Fruit fly (Drosophila melanogaster) whole organism, prepupa: ENCODE measurements around the gene CG3592.

ENCODE experiments used
- Blimp-1 ChIP-seq: fragments of 200-800 bp; sonication (Bioruptor generic); optimal IDR thresholded peaks from 3 replicates; lab custom pipeline; 2017; ENCODE audit warnings: missing biosample characterization, missing genetic modification characterization, mild to moderate bottlenecking, moderate library complexity, missing genetic modification reagents
- CG10669 ChIP-seq: fragments of 200-800 bp; sonication (Bioruptor generic); optimal IDR thresholded peaks from 3 replicates; lab custom pipeline; 2018; ENCODE audit warnings: missing biosample characterization, mild to moderate bottlenecking, missing genetic modification characterization, moderate library complexity
- CG11762 ChIP-seq: fragments of 200-800 bp; sonication (Bioruptor generic); optimal IDR thresholded peaks from 3 replicates; lab custom pipeline; 2016; ENCODE audit warnings: missing biosample characterization, missing genetic modification characterization; ENCODE audit not compliant: insufficient read depth
- CG11902 ChIP-seq: fragments of 200-800 bp; sonication (Bioruptor generic); optimal IDR thresholded peaks from 3 replicates; lab custom pipeline; 2016; ENCODE audit warnings: missing biosample characterization, missing genetic modification characterization
- CG1621 ChIP-seq: fragments of 200-800 bp; sonication (Bioruptor generic); optimal IDR thresholded peaks from 3 replicates; lab custom pipeline; 2018; ENCODE audit warnings: missing biosample characterization, mild to moderate bottlenecking, missing genetic modification characterization
- CG16779 ChIP-seq: fragments of 200-800 bp; sonication (Bioruptor generic); optimal IDR thresholded peaks from 3 replicates; lab custom pipeline; 2017; ENCODE audit warnings: missing biosample characterization, mild to moderate bottlenecking, missing genetic modification characterization
- CG3032 ChIP-seq: fragments of 200-800 bp; optimal IDR thresholded peaks from 2 replicates; lab custom pipeline; 2019; ENCODE audit warnings: missing biosample characterization, mild to moderate bottlenecking, missing genetic modification characterization, moderate library complexity
- CG31627 ChIP-seq: fragments of 200-800 bp; sonication (Bioruptor generic); optimal IDR thresholded peaks from 3 replicates; lab custom pipeline; 2016; ENCODE audit warnings: missing biosample characterization, missing genetic modification characterization
- CG32006 ChIP-seq: fragments of 200-800 bp; sonication (Bioruptor generic); optimal IDR thresholded peaks from 3 replicates; lab custom pipeline; 2017; ENCODE audit warnings: missing biosample characterization, mild to moderate bottlenecking, missing genetic modification characterization
- CG34406 ChIP-seq: fragments of 200-800 bp; sonication (Bioruptor generic); optimal IDR thresholded peaks from 3 replicates; lab custom pipeline; 2016; ENCODE audit warnings: missing biosample characterization, missing genetic modification characterization
- CG3919 ChIP-seq: fragments of 200-800 bp; sonication (Bioruptor generic); optimal IDR thresholded peaks from 3 replicates; lab custom pipeline; 2016; ENCODE audit warnings: missing biosample characterization, missing genetic modification characterization
- CG6163 ChIP-seq: fragments of 200-800 bp; sonication (Bioruptor generic); IDR thresholded peaks from 3 replicates; pipeline ENCODE4 v1.3.6; 2022; ENCODE audit warnings: missing biosample characterization, missing genetic modification characterization
- CG6276 ChIP-seq: fragments of 200-800 bp; sonication (Bioruptor generic); optimal IDR thresholded peaks from 2 replicates; lab custom pipeline; 2017; ENCODE audit warnings: missing biosample characterization, mild to moderate bottlenecking, missing genetic modification characterization
- CG6792 ChIP-seq: fragments of 200-800 bp; sonication (Bioruptor generic); optimal IDR thresholded peaks from 3 replicates; lab custom pipeline; 2016; ENCODE audit warnings: missing biosample characterization, missing genetic modification characterization
- CG6808 ChIP-seq: fragments of 200-800 bp; sonication (Bioruptor generic); optimal IDR thresholded peaks from 3 replicates; lab custom pipeline; 2017; ENCODE audit warnings: missing biosample characterization, missing genetic modification characterization, mild to moderate bottlenecking, moderate library complexity, missing genetic modification reagents
- CG7368 ChIP-seq: fragments of 200-800 bp; sonication (Bioruptor generic); optimal IDR thresholded peaks from 3 replicates; lab custom pipeline; 2016; ENCODE audit warnings: missing biosample characterization, missing genetic modification characterization
- CG8319 ChIP-seq: fragments of 200-800 bp; sonication (Bioruptor generic); optimal IDR thresholded peaks from 3 replicates; lab custom pipeline; 2016; ENCODE audit warnings: missing biosample characterization, missing genetic modification characterization
- CG8632 ChIP-seq: fragments of 200-800 bp; sonication (Bioruptor generic); optimal IDR thresholded peaks from 3 replicates; lab custom pipeline; 2016; ENCODE audit warnings: missing biosample characterization, missing genetic modification characterization
- Eip75B ChIP-seq: fragments of 200-800 bp; sonication (Bioruptor generic); optimal IDR thresholded peaks from 3 replicates; lab custom pipeline; 2016; ENCODE audit warnings: missing biosample characterization, missing genetic modification characterization
- Eip78C ChIP-seq: fragments of 200-800 bp; sonication (Bioruptor generic); peaks from one replicate; lab custom pipeline; 2016; ENCODE audit warnings: missing biosample characterization, missing genetic modification characterization
- Eip93F ChIP-seq: fragments of 200-800 bp; sonication (Bioruptor generic); optimal IDR thresholded peaks from 2 replicates; lab custom pipeline; 2016; ENCODE audit warnings: missing biosample characterization, mild to moderate bottlenecking, missing genetic modification characterization
- Ets21C ChIP-seq: fragments of 200-800 bp; sonication (Bioruptor generic); optimal IDR thresholded peaks from 3 replicates; lab custom pipeline; 2016; ENCODE audit warnings: missing biosample characterization, missing genetic modification characterization
- Ets96B ChIP-seq: fragments of 200-800 bp; optimal IDR thresholded peaks from 2 replicates; lab custom pipeline; 2019; ENCODE audit warnings: missing biosample characterization, mild to moderate bottlenecking, missing genetic modification characterization, moderate library complexity
- Gug ChIP-seq: fragments of 200-800 bp; sonication (Bioruptor generic); IDR thresholded peaks from 2 replicates; pipeline ENCODE4 v1.3.6; 2022; ENCODE audit warnings: missing biosample characterization, missing genetic modification characterization
- Hr38 ChIP-seq: sonication (Bioruptor generic); optimal IDR thresholded peaks from 2 replicates; lab custom pipeline; 2016; ENCODE audit warnings: missing biosample characterization, missing genetic modification characterization
- Hr39 ChIP-seq: fragments of 200-800 bp; sonication (Bioruptor generic); optimal IDR thresholded peaks from 2 replicates; lab custom pipeline; 2016; ENCODE audit warnings: missing biosample characterization, missing genetic modification characterization
- Hr4 ChIP-seq: fragments of 200-800 bp; sonication (Bioruptor generic); optimal IDR thresholded peaks from 3 replicates; lab custom pipeline; 2016; ENCODE audit warnings: missing biosample characterization, missing genetic modification characterization
- Lpt ChIP-seq: fragments of 200-800 bp; sonication (Bioruptor generic); optimal IDR thresholded peaks from 3 replicates; lab custom pipeline; 2016; ENCODE audit warnings: missing biosample characterization, missing genetic modification characterization
- Met ChIP-seq: fragments of 200-800 bp; sonication (Bioruptor generic); optimal IDR thresholded peaks from 3 replicates; lab custom pipeline; 2016; ENCODE audit warnings: missing biosample characterization, missing genetic modification characterization
- OdsH ChIP-seq: fragments of 200-800 bp; sonication (Bioruptor generic); optimal IDR thresholded peaks from 3 replicates; lab custom pipeline; 2016; ENCODE audit warnings: missing biosample characterization, missing genetic modification characterization
- Sox102F ChIP-seq: fragments of 200-800 bp; sonication (Bioruptor generic); optimal IDR thresholded peaks from 2 replicates; lab custom pipeline; 2016; ENCODE audit warnings: missing biosample characterization, mild to moderate bottlenecking, missing genetic modification characterization
- Sox14 ChIP-seq: fragments of 200-800 bp; sonication (Bioruptor generic); optimal IDR thresholded peaks from 3 replicates; lab custom pipeline; 2016; ENCODE audit warnings: missing biosample characterization, missing genetic modification characterization
- Sox15 ChIP-seq: fragments of 200-800 bp; sonication (Bioruptor generic); optimal IDR thresholded peaks from 3 replicates; lab custom pipeline; 2016; ENCODE audit warnings: missing biosample characterization, missing genetic modification characterization
- achi ChIP-seq: fragments of 200-800 bp; sonication (Bioruptor generic); optimal IDR thresholded peaks from 3 replicates; lab custom pipeline; 2016; ENCODE audit warnings: missing biosample characterization, missing genetic modification characterization
- acj6 ChIP-seq: fragments of 200-800 bp; sonication (Bioruptor generic); optimal IDR thresholded peaks from 3 replicates; lab custom pipeline; 2016; ENCODE audit warnings: missing biosample characterization, missing genetic modification characterization
- cyc ChIP-seq: fragments of 200-800 bp; sonication (Bioruptor generic); optimal IDR thresholded peaks from 3 replicates; lab custom pipeline; 2016; ENCODE audit warnings: missing biosample characterization, missing genetic modification characterization
- dac ChIP-seq: fragments of 200-800 bp; sonication (Bioruptor generic); optimal IDR thresholded peaks from 2 replicates; lab custom pipeline; 2017; ENCODE audit warnings: missing biosample characterization, mild to moderate bottlenecking, missing genetic modification characterization
- dsx ChIP-seq: fragments of 200-800 bp; optimal IDR thresholded peaks from 3 replicates; lab custom pipeline; 2019; ENCODE audit warnings: missing biosample characterization, mild to moderate bottlenecking, missing genetic modification characterization, moderate library complexity; ENCODE audit not compliant: poor library complexity, severe bottlenecking
- eg ChIP-seq: fragments of 200-800 bp; sonication (Bioruptor generic); IDR thresholded peaks from 3 replicates; pipeline ENCODE4 v1.3.6; 2022; ENCODE audit warnings: missing biosample characterization, missing genetic modification characterization
- esn ChIP-seq: fragments of 200-800 bp; sonication (Bioruptor generic); optimal IDR thresholded peaks from 2 replicates; lab custom pipeline; 2016; ENCODE audit warnings: missing biosample characterization, mild to moderate bottlenecking, missing genetic modification characterization, moderate library complexity
- fd59A ChIP-seq: fragments of 200-800 bp; sonication (Bioruptor generic); optimal IDR thresholded peaks from 2 replicates; lab custom pipeline; 2017; ENCODE audit warnings: missing biosample characterization, mild to moderate bottlenecking, missing genetic modification characterization, missing genetic modification reagents
- fd85E ChIP-seq: fragments of 200-800 bp; sonication (Bioruptor generic); optimal IDR thresholded peaks from 3 replicates; lab custom pipeline; 2016; ENCODE audit warnings: missing biosample characterization, missing genetic modification characterization
- fkh ChIP-seq: fragments of 200-800 bp; sonication (Bioruptor generic); optimal IDR thresholded peaks from 3 replicates; lab custom pipeline; 2017; ENCODE audit warnings: missing biosample characterization, mild to moderate bottlenecking, missing genetic modification characterization, moderate library complexity
- net ChIP-seq: fragments of 200-800 bp; sonication (Bioruptor generic); optimal IDR thresholded peaks from 3 replicates; lab custom pipeline; 2016; ENCODE audit warnings: missing biosample characterization, missing genetic modification characterization
- pdm3 ChIP-seq: fragments of 200-800 bp; sonication (Bioruptor generic); optimal IDR thresholded peaks from 3 replicates; lab custom pipeline; 2016; ENCODE audit warnings: missing biosample characterization, missing genetic modification characterization
- salr ChIP-seq, 2 experiments: fragments of 200-800 bp; sonication (Bioruptor generic); optimal IDR thresholded peaks; 3 replicates each; lab custom pipeline; 2016 to 2018; ENCODE audit warnings: missing biosample characterization in 2 of 2, missing genetic modification characterization in 2 of 2, mild to moderate bottlenecking in 1 of 2
- spab ChIP-seq: fragments of 200-800 bp; sonication (Bioruptor generic); optimal IDR thresholded peaks from 2 replicates; lab custom pipeline; 2017; ENCODE audit warnings: missing biosample characterization, mild to moderate bottlenecking, missing genetic modification characterization, missing genetic modification reagents
- ss ChIP-seq, 2 experiments: fragments of 200-800 bp; sonication (Bioruptor generic); optimal IDR thresholded peaks; 2 replicates in 1 of 2; 3 replicates in 1 of 2; lab custom pipeline; 2017 to 2018; ENCODE audit warnings: mild to moderate bottlenecking in 2 of 2, missing biosample characterization in 2 of 2, missing genetic modification characterization in 2 of 2, moderate library complexity in 1 of 2
- svp ChIP-seq: fragments of 200-800 bp; sonication (Bioruptor generic); peaks from one replicate; lab custom pipeline; 2016; ENCODE audit warnings: missing biosample characterization, missing genetic modification characterization
- topi ChIP-seq: fragments of 200-800 bp; sonication (Bioruptor generic); optimal IDR thresholded peaks from 3 replicates; lab custom pipeline; 2016; ENCODE audit warnings: missing biosample characterization, missing genetic modification characterization
- vri ChIP-seq: fragments of 200-800 bp; sonication (Bioruptor generic); optimal IDR thresholded peaks from 3 replicates; lab custom pipeline; 2016; ENCODE audit warnings: missing biosample characterization, mild to moderate bottlenecking, missing genetic modification characterization

The CG3592 gene

dm6 chrX:2947545-2948072 is 12.7 kb downstream of the CG3592 start, which contains the start of gene CG3603:
Gene CG3603, plus strand, starts transcription at chrX:2948034.
- peak; percentile 83 for TF ChIP-seq net (GFP tag; lab: Kevin White, UChicago)
- peak; percentile 13 for TF ChIP-seq dsx (GFP tag; lab: Kevin White, UChicago)
- peak; percentile 71 for TF ChIP-seq Met (GFP tag; lab: Kevin White, UChicago)
- TF ChIP-seq ss (GFP tag; optimal IDR thresholded peaks at IDR 0.05; lab: Kevin White, UChicago) = peak; percentile 76 to 85
- TF ChIP-seq eg (GFP tag; lab: Robert Waterston, UW) = peak; percentile 79; the same call in 2 of the 3 replicates
- TF ChIP-seq achi (GFP tag; lab: Kevin White, UChicago) = peak; percentile 52
- peak; percentile 70 for TF ChIP-seq CG11762 (GFP tag; lab: Kevin White, UChicago)
- peak; percentile 20 for TF ChIP-seq CG31627 (GFP tag; lab: Kevin White, UChicago)
- peak; percentile 51 to 62 for TF ChIP-seq salr (GFP tag; optimal IDR thresholded peaks at IDR 0.05; lab: Kevin White, UChicago)
- peak; percentile 77 for TF ChIP-seq spab (GFP tag; lab: Kevin White, UChicago)
- TF ChIP-seq esn = peak; percentile 48
- peak; percentile 57 for TF ChIP-seq CG1621 (tag; lab: Kevin White, UChicago)
- TF ChIP-seq OdsH (GFP tag; lab: Kevin White, UChicago) = peak; percentile 45
- TF ChIP-seq Blimp-1 (GFP tag; lab: Kevin White, UChicago) = peak; percentile 57
- peak; percentile 75 for TF ChIP-seq CG10669 (GFP tag; lab: Kevin White, UChicago)
- peak; percentile 55 for TF ChIP-seq Ets96B
- TF ChIP-seq CG6808 (GFP tag; lab: Kevin White, UChicago) = peak; percentile 81
- peak; percentile 63 for TF ChIP-seq Lpt (GFP tag; lab: Kevin White, UChicago)
- peak; percentile 85 for TF ChIP-seq CG16779 (tag; lab: Kevin White, UChicago)
- no peak for TF ChIP-seq CG11902 (GFP tag; lab: Kevin White, UChicago)
- peak; percentile 60 for TF ChIP-seq topi (GFP tag; lab: Kevin White, UChicago)
- TF ChIP-seq CG8319 (GFP tag; lab: Kevin White, UChicago) = peak; percentile 72
- TF ChIP-seq CG34406 (GFP tag; lab: Kevin White, UChicago) = peak; percentile 63
- TF ChIP-seq CG7368 (GFP tag; lab: Kevin White, UChicago) = peak; percentile 71
- TF ChIP-seq CG3919 (GFP tag; lab: Kevin White, UChicago) = peak; percentile 68
- TF ChIP-seq Eip93F (GFP tag; lab: Kevin White, UChicago) = peak; percentile 72
- TF ChIP-seq Sox15 (GFP tag; lab: Kevin White, UChicago) = no peak
- TF ChIP-seq CG6792 (GFP tag; lab: Kevin White, UChicago) = no peak
- TF ChIP-seq Hr39 = peak; percentile 17
- peak; percentile 57 for TF ChIP-seq CG32006
- TF ChIP-seq vri (GFP tag; lab: Kevin White, UChicago) = peak; percentile 44
- TF ChIP-seq dac (GFP tag; lab: Kevin White, UChicago) = peak; percentile 48
- peak; percentile 85 for TF ChIP-seq Eip78C (GFP tag; lab: Kevin White, UChicago)
- TF ChIP-seq Sox14 (GFP tag; lab: Kevin White, UChicago) = peak; percentile 42
- no peak for TF ChIP-seq fkh (GFP tag; lab: Kevin White, UChicago)
- TF ChIP-seq fd59A = peak; percentile 3
- TF ChIP-seq cyc = peak; percentile 35
- peak; percentile 53 for TF ChIP-seq Eip75B
- TF ChIP-seq CG6276 (GFP tag; lab: Kevin White, UChicago) = peak; percentile 93
- TF ChIP-seq Hr38 (GFP tag; lab: Kevin White, UChicago) = no peak
- TF ChIP-seq CG3032 (tag; lab: Kevin White, UChicago) = peak; percentile 53
- TF ChIP-seq CG6163 (GFP tag; lab: Robert Waterston, UW) = peak; percentile 73; the same call in 2 of the 3 replicates
- no peak for TF ChIP-seq Gug (GFP tag; lab: Robert Waterston, UW)
- peak; percentile 46 for TF ChIP-seq CG8632 (GFP tag; lab: Kevin White, UChicago)
- TF ChIP-seq Hr4 = peak; percentile 68
- TF ChIP-seq svp (GFP tag; lab: Kevin White, UChicago) = peak; percentile 78
- TF ChIP-seq pdm3 (GFP tag; lab: Kevin White, UChicago) = peak; percentile 46
- TF ChIP-seq Ets21C (GFP tag; lab: Kevin White, UChicago) = no peak
- TF ChIP-seq fd85E (GFP tag; lab: Kevin White, UChicago) = peak; percentile 25
- peak; percentile 51 for TF ChIP-seq Sox102F (GFP tag; lab: Kevin White, UChicago)
- TF ChIP-seq acj6 (GFP tag; lab: Kevin White, UChicago) = peak; percentile 27
